Fruit fly (Drosophila melanogaster) whole organism, prepupa: ENCODE measurements around the gene Rab9.

Source experiments
- Blimp-1 ChIP-seq: fragments of 200-800 bp; sonication (Bioruptor generic); optimal IDR thresholded peaks from 3 replicates; lab custom pipeline; 2017; ENCODE audit warnings: missing biosample characterization, missing genetic modification characterization, mild to moderate bottlenecking, moderate library complexity, missing genetic modification reagents
- CG10631 ChIP-seq: fragments of 200-800 bp; sonication (Bioruptor generic); optimal IDR thresholded peaks from 2 replicates; lab custom pipeline; 2016; ENCODE audit warnings: missing biosample characterization, missing genetic modification characterization
- CG3032 ChIP-seq: fragments of 200-800 bp; optimal IDR thresholded peaks from 2 replicates; lab custom pipeline; 2019; ENCODE audit warnings: missing biosample characterization, mild to moderate bottlenecking, missing genetic modification characterization, moderate library complexity
- CG32006 ChIP-seq: fragments of 200-800 bp; sonication (Bioruptor generic); optimal IDR thresholded peaks from 3 replicates; lab custom pipeline; 2017; ENCODE audit warnings: missing biosample characterization, mild to moderate bottlenecking, missing genetic modification characterization
- CG34406 ChIP-seq: fragments of 200-800 bp; sonication (Bioruptor generic); optimal IDR thresholded peaks from 3 replicates; lab custom pipeline; 2016; ENCODE audit warnings: missing biosample characterization, missing genetic modification characterization
- CG3919 ChIP-seq: fragments of 200-800 bp; sonication (Bioruptor generic); optimal IDR thresholded peaks from 3 replicates; lab custom pipeline; 2016; ENCODE audit warnings: missing biosample characterization, missing genetic modification characterization
- CG4318 ChIP-seq: fragments of 200-800 bp; sonication (Bioruptor generic); optimal IDR thresholded peaks from 3 replicates; lab custom pipeline; 2017; ENCODE audit warnings: missing biosample characterization, mild to moderate bottlenecking, missing genetic modification characterization
- CG6163 ChIP-seq: fragments of 200-800 bp; sonication (Bioruptor generic); IDR thresholded peaks from 3 replicates; pipeline ENCODE4 v1.3.6; 2022; ENCODE audit warnings: missing biosample characterization, missing genetic modification characterization
- CG6276 ChIP-seq: fragments of 200-800 bp; sonication (Bioruptor generic); optimal IDR thresholded peaks from 2 replicates; lab custom pipeline; 2017; ENCODE audit warnings: missing biosample characterization, mild to moderate bottlenecking, missing genetic modification characterization
- CG6792 ChIP-seq: fragments of 200-800 bp; sonication (Bioruptor generic); optimal IDR thresholded peaks from 3 replicates; lab custom pipeline; 2016; ENCODE audit warnings: missing biosample characterization, missing genetic modification characterization
- CG6808 ChIP-seq: fragments of 200-800 bp; sonication (Bioruptor generic); optimal IDR thresholded peaks from 3 replicates; lab custom pipeline; 2017; ENCODE audit warnings: missing biosample characterization, missing genetic modification characterization, mild to moderate bottlenecking, moderate library complexity, missing genetic modification reagents
- CG8119 ChIP-seq: fragments of 200-800 bp; sonication (Bioruptor generic); IDR thresholded peaks from 3 replicates; pipeline ENCODE4 v1.3.6; 2022; ENCODE audit warnings: missing biosample characterization, missing genetic modification characterization
- CG8319 ChIP-seq: fragments of 200-800 bp; sonication (Bioruptor generic); optimal IDR thresholded peaks from 3 replicates; lab custom pipeline; 2016; ENCODE audit warnings: missing biosample characterization, missing genetic modification characterization
- CG8632 ChIP-seq: fragments of 200-800 bp; sonication (Bioruptor generic); optimal IDR thresholded peaks from 3 replicates; lab custom pipeline; 2016; ENCODE audit warnings: missing biosample characterization, missing genetic modification characterization
- CG9139 ChIP-seq: fragments of 200-800 bp; sonication (Bioruptor generic); optimal IDR thresholded peaks from 3 replicates; lab custom pipeline; 2017; ENCODE audit warnings: missing biosample characterization, mild to moderate bottlenecking, missing genetic modification characterization
- Eip75B ChIP-seq: fragments of 200-800 bp; sonication (Bioruptor generic); optimal IDR thresholded peaks from 3 replicates; lab custom pipeline; 2016; ENCODE audit warnings: missing biosample characterization, missing genetic modification characterization
- Eip78C ChIP-seq: fragments of 200-800 bp; sonication (Bioruptor generic); peaks from one replicate; lab custom pipeline; 2016; ENCODE audit warnings: missing biosample characterization, missing genetic modification characterization
- Ets96B ChIP-seq: fragments of 200-800 bp; optimal IDR thresholded peaks from 2 replicates; lab custom pipeline; 2019; ENCODE audit warnings: missing biosample characterization, mild to moderate bottlenecking, missing genetic modification characterization, moderate library complexity
- Hr4 ChIP-seq: fragments of 200-800 bp; sonication (Bioruptor generic); optimal IDR thresholded peaks from 3 replicates; lab custom pipeline; 2016; ENCODE audit warnings: missing biosample characterization, missing genetic modification characterization
- Lpt ChIP-seq: fragments of 200-800 bp; sonication (Bioruptor generic); optimal IDR thresholded peaks from 3 replicates; lab custom pipeline; 2016; ENCODE audit warnings: missing biosample characterization, missing genetic modification characterization
- OdsH ChIP-seq: fragments of 200-800 bp; sonication (Bioruptor generic); optimal IDR thresholded peaks from 3 replicates; lab custom pipeline; 2016; ENCODE audit warnings: missing biosample characterization, missing genetic modification characterization
- Smox ChIP-seq: fragments of 200-800 bp; sonication (Bioruptor generic); optimal IDR thresholded peaks from 3 replicates; lab custom pipeline; 2016; ENCODE audit warnings: missing biosample characterization, missing genetic modification characterization
- Sox14 ChIP-seq: fragments of 200-800 bp; sonication (Bioruptor generic); optimal IDR thresholded peaks from 3 replicates; lab custom pipeline; 2016; ENCODE audit warnings: missing biosample characterization, missing genetic modification characterization
- achi ChIP-seq: fragments of 200-800 bp; sonication (Bioruptor generic); optimal IDR thresholded peaks from 3 replicates; lab custom pipeline; 2016; ENCODE audit warnings: missing biosample characterization, missing genetic modification characterization
- acj6 ChIP-seq: fragments of 200-800 bp; sonication (Bioruptor generic); optimal IDR thresholded peaks from 3 replicates; lab custom pipeline; 2016; ENCODE audit warnings: missing biosample characterization, missing genetic modification characterization
- dac ChIP-seq: fragments of 200-800 bp; sonication (Bioruptor generic); optimal IDR thresholded peaks from 2 replicates; lab custom pipeline; 2017; ENCODE audit warnings: missing biosample characterization, mild to moderate bottlenecking, missing genetic modification characterization
- fd85E ChIP-seq: fragments of 200-800 bp; sonication (Bioruptor generic); optimal IDR thresholded peaks from 3 replicates; lab custom pipeline; 2016; ENCODE audit warnings: missing biosample characterization, missing genetic modification characterization
- net ChIP-seq: fragments of 200-800 bp; sonication (Bioruptor generic); optimal IDR thresholded peaks from 3 replicates; lab custom pipeline; 2016; ENCODE audit warnings: missing biosample characterization, missing genetic modification characterization
- pdm3 ChIP-seq: fragments of 200-800 bp; sonication (Bioruptor generic); optimal IDR thresholded peaks from 3 replicates; lab custom pipeline; 2016; ENCODE audit warnings: missing biosample characterization, missing genetic modification characterization
- salr ChIP-seq, 2 experiments: fragments of 200-800 bp; sonication (Bioruptor generic); optimal IDR thresholded peaks; 3 replicates each; lab custom pipeline; 2016 to 2018; ENCODE audit warnings: missing biosample characterization in 2 of 2, missing genetic modification characterization in 2 of 2, mild to moderate bottlenecking in 1 of 2
- spab ChIP-seq: fragments of 200-800 bp; sonication (Bioruptor generic); optimal IDR thresholded peaks from 2 replicates; lab custom pipeline; 2017; ENCODE audit warnings: missing biosample characterization, mild to moderate bottlenecking, missing genetic modification characterization, missing genetic modification reagents
- svp ChIP-seq: fragments of 200-800 bp; sonication (Bioruptor generic); peaks from one replicate; lab custom pipeline; 2016; ENCODE audit warnings: missing biosample characterization, missing genetic modification characterization
- topi ChIP-seq: fragments of 200-800 bp; sonication (Bioruptor generic); optimal IDR thresholded peaks from 3 replicates; lab custom pipeline; 2016; ENCODE audit warnings: missing biosample characterization, missing genetic modification characterization
- vri ChIP-seq: fragments of 200-800 bp; sonication (Bioruptor generic); optimal IDR thresholded peaks from 3 replicates; lab custom pipeline; 2016; ENCODE audit warnings: missing biosample characterization, mild to moderate bottlenecking, missing genetic modification characterization

The Rab9 gene

DNA sequence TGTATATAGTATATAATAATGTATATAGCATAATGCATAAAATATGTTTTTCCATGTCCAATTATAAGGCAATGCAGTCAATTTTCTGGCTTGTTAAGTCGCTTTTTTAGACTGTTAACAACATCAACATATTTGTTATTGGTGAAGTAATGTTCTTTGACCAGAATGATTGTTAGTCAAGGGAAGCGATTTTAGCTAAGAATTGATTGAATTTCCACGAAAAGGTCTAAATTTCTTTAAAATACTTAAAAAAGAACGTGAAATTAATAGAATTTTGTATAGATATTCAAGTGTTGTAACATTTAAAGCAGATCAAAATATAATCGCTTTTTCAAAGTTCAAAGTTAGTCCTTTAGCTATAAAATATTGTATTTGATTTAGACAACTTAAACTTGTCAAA is 31.0 kb downstream of the Rab9 start:
- no peak for TF ChIP-seq net (GFP tag; lab: Kevin White, UChicago)
- TF ChIP-seq fd85E (GFP tag; lab: Kevin White, UChicago), result no peak
- TF ChIP-seq Eip78C (GFP tag; lab: Kevin White, UChicago), result peak; percentile 84
- TF ChIP-seq Lpt (GFP tag; lab: Kevin White, UChicago), result no peak
- TF ChIP-seq salr (GFP tag; optimal IDR thresholded peaks at IDR 0.05; lab: Kevin White, UChicago), result peak in 1 of 2 experiments; percentile 36
- peak; percentile 17 for TF ChIP-seq OdsH
- no peak for TF ChIP-seq CG8319 (GFP tag; lab: Kevin White, UChicago)
- TF ChIP-seq CG8119 (GFP tag; lab: Robert Waterston, UW), result no peak
- TF ChIP-seq svp (GFP tag; lab: Kevin White, UChicago), result peak; percentile 48
- no peak for TF ChIP-seq CG34406 (GFP tag; lab: Kevin White, UChicago)
- TF ChIP-seq CG10631, result peak; percentile 24
- no peak for TF ChIP-seq Smox
- no peak for TF ChIP-seq CG9139 (GFP tag; lab: Kevin White, UChicago)
- TF ChIP-seq CG3919 (GFP tag; lab: Kevin White, UChicago), result peak; percentile 9
- no peak for TF ChIP-seq Ets96B (tag; lab: Kevin White, UChicago)
- peak; percentile 0 for TF ChIP-seq spab (GFP tag; lab: Kevin White, UChicago)
- peak; percentile 9 for TF ChIP-seq Hr4 (GFP tag; lab: Kevin White, UChicago)
- peak; percentile 10 for TF ChIP-seq CG3032 (tag; lab: Kevin White, UChicago)
- TF ChIP-seq CG6792, result no peak
- TF ChIP-seq Sox14 (GFP tag; lab: Kevin White, UChicago), result peak; percentile 0
- no peak for TF ChIP-seq CG6808 (GFP tag; lab: Kevin White, UChicago)
- TF ChIP-seq CG4318 (GFP tag; lab: Kevin White, UChicago), result peak; percentile 58
- TF ChIP-seq CG6276, result peak; percentile 52
- TF ChIP-seq vri (GFP tag; lab: Kevin White, UChicago), result no peak
- peak; percentile 75 for TF ChIP-seq CG32006 (GFP tag; lab: Kevin White, UChicago)
- peak; percentile 1 for TF ChIP-seq pdm3 (GFP tag; lab: Kevin White, UChicago)

DNA sequence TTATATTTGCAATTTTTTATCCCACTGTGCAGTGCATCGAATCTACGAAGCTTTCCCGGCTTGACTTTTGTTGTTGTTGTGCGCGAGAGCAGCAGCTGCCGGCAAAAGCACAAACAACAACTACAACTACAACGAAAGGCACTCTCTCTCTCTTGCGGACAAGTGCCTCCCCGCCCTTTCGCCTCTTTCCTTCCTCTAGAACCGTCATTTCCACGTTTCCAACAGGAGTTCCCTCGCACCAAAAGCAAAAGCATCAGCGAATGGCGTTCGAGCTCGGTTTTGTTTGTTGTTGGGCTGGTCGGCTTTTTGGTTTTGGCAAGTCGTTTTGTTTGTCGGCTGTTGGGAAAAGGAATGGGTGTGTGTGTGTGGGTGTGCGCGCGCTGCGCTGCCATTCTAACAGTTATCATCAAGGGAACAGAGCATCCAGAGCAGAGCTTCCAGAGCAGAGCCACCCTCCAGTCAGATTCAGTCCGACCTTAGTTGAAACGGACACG is 31.5 kb downstream of the Rab9 start, which contains the start of gene tj:
Gene tj, plus strand, starts transcription at position 444 of the 494 bp plus-strand sequence.
- TF ChIP-seq svp (GFP tag; lab: Kevin White, UChicago) (peak; percentile 60), topi (no peak), CG8319 (GFP tag; lab: Kevin White, UChicago) (no peak), CG8632 (no peak), spab (GFP tag; lab: Kevin White, UChicago) (no peak), CG6163 (GFP tag; lab: Robert Waterston, UW) (0 out of 3 replicates have a peak, but pooled peaks have one; percentile 22), Hr4 (GFP tag; lab: Kevin White, UChicago) (no peak), Eip78C (GFP tag; lab: Kevin White, UChicago) (peak; percentile 12)

DNA sequence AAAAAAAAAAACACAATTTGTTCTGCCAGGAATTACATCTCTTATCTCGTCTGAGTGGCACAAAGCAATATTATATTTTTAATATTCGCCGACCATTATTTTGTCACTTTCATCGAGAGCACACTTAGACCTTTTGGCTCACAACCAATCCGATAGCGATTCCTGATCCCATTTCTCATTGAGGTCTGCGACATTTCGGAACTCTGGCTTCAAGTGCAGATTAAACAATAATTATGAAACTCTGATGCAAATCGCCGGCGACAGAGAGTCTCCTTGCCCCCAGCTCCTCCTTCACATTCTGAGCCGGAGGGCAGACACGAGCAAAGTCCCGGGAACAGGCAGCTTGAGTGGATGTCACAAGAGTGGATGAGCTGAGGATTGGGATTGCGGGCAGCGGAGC is 36.7 kb downstream of the Rab9 start:
- TF ChIP-seq Ets96B (tag; lab: Kevin White, UChicago) (no peak), vri (GFP tag; lab: Kevin White, UChicago) (peak; percentile 34), net (GFP tag; lab: Kevin White, UChicago) (no peak), Eip75B (GFP tag; lab: Kevin White, UChicago) (no peak), Blimp-1 (GFP tag; lab: Kevin White, UChicago) (no peak), dac (GFP tag; lab: Kevin White, UChicago) (no peak), CG10631 (no peak), svp (GFP tag; lab: Kevin White, UChicago) (peak; percentile 99), CG8119 (GFP tag; lab: Robert Waterston, UW) (no peak)
- TF ChIP-seq, all 60 proteins: peak for 2

DNA sequence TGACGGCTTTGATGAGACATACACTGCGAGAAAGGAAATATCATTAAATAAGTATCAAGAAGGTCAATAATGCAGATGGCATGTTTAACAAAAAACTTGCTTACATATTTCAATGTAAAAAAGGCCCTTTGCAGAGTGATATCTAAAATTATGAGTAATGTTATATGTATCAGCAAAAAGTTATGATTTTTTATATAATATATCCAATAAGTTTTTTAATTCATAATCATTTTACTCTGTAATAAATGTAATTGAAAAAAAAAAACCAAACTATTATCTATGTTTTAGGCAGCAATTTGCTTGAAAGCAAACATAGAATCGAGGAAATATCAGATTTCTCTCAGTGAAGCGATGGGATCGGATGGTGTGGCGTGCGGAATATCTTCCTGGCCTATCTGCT is 37.4 kb downstream of the Rab9 start:
- TF ChIP-seq CG10631 (peak; percentile 14), acj6 (peak; percentile 0), CG6276 (no peak), achi (peak; percentile 16)
